Worm (Caenorhabditis elegans) whole organism, young adult: ENCODE data around the gene F55C12.2.

Source experiments
- let-607 ChIP-seq, 2 experiments: fragments of 200-800 bp in 1 of 2; sonication (Bioruptor generic) in 1 of 2; sonication (generic microtip) in 1 of 2; optimal IDR thresholded peaks; 2 replicates each; lab custom pipeline; 2016 to 2018; ENCODE audit warnings: mild to moderate bottlenecking in 2 of 2, missing compliant biosample characterization in 2 of 2, missing genetic modification characterization in 2 of 2, moderate library complexity in 2 of 2, missing genotype in 1 of 2
- madf-3 ChIP-seq: fragments of 200-800 bp; sonication (Bioruptor generic); IDR thresholded peaks from 2 replicates; pipeline ENCODE4 v1.3.6; 2022; ENCODE audit warnings: missing genetic modification reagents, missing genetic modification characterization, missing compliant biosample characterization
- pha-4 ChIP-seq: fragments of 150-350 bp; sonication (generic microtip); optimal IDR thresholded peaks from 2 replicates; lab custom pipeline; 2014; ENCODE audit warnings: missing biosample characterization, missing genetic modification reagents, missing genetic modification characterization
- repo-1 ChIP-seq: sonication (generic microtip); optimal IDR thresholded peaks from 2 replicates; lab custom pipeline; 2017; ENCODE audit warnings: mild to moderate bottlenecking, missing genetic modification characterization, missing compliant biosample characterization

ce11 chrII:5921620-5922019 is 45.0 kb downstream of the F55C12.2 start, which contains the start of gene vrk-1:
- TF ChIP-seq madf-3 (GFP tag; lab: Robert Waterston, UW), result no peak
- TF ChIP-seq repo-1, result no peak
- no peak for TF ChIP-seq let-607 (tag; optimal IDR thresholded peaks at IDR 0.05; lab: Kevin White, UChicago)
- no peak for TF ChIP-seq pha-4
